Fruit fly (Drosophila melanogaster) whole organism, prepupa: ENCODE measurements around the gene CG43675.

ENCODE experiments used
- Blimp-1 ChIP-seq: fragments of 200-800 bp; sonication (Bioruptor generic); optimal IDR thresholded peaks from 3 replicates; lab custom pipeline; 2017; ENCODE audit warnings: missing biosample characterization, missing genetic modification characterization, mild to moderate bottlenecking, moderate library complexity, missing genetic modification reagents
- CG6792 ChIP-seq: fragments of 200-800 bp; sonication (Bioruptor generic); optimal IDR thresholded peaks from 3 replicates; lab custom pipeline; 2016; ENCODE audit warnings: missing biosample characterization, missing genetic modification characterization
- CG6808 ChIP-seq: fragments of 200-800 bp; sonication (Bioruptor generic); optimal IDR thresholded peaks from 3 replicates; lab custom pipeline; 2017; ENCODE audit warnings: missing biosample characterization, missing genetic modification characterization, mild to moderate bottlenecking, moderate library complexity, missing genetic modification reagents
- CG6854 ChIP-seq: fragments of 200-800 bp; sonication (Bioruptor generic); optimal IDR thresholded peaks from 2 replicates; lab custom pipeline; 2017; ENCODE audit warnings: missing biosample characterization, mild to moderate bottlenecking, missing genetic modification characterization
- Eip75B ChIP-seq: fragments of 200-800 bp; sonication (Bioruptor generic); optimal IDR thresholded peaks from 3 replicates; lab custom pipeline; 2016; ENCODE audit warnings: missing biosample characterization, missing genetic modification characterization
- Eip78C ChIP-seq: fragments of 200-800 bp; sonication (Bioruptor generic); peaks from one replicate; lab custom pipeline; 2016; ENCODE audit warnings: missing biosample characterization, missing genetic modification characterization
- Sox14 ChIP-seq: fragments of 200-800 bp; sonication (Bioruptor generic); optimal IDR thresholded peaks from 3 replicates; lab custom pipeline; 2016; ENCODE audit warnings: missing biosample characterization, missing genetic modification characterization
- Sox15 ChIP-seq: fragments of 200-800 bp; sonication (Bioruptor generic); optimal IDR thresholded peaks from 3 replicates; lab custom pipeline; 2016; ENCODE audit warnings: missing biosample characterization, missing genetic modification characterization
- dac ChIP-seq: fragments of 200-800 bp; sonication (Bioruptor generic); optimal IDR thresholded peaks from 2 replicates; lab custom pipeline; 2017; ENCODE audit warnings: missing biosample characterization, mild to moderate bottlenecking, missing genetic modification characterization
- fd59A ChIP-seq: fragments of 200-800 bp; sonication (Bioruptor generic); optimal IDR thresholded peaks from 2 replicates; lab custom pipeline; 2017; ENCODE audit warnings: missing biosample characterization, mild to moderate bottlenecking, missing genetic modification characterization, missing genetic modification reagents
- lz ChIP-seq: fragments of 200-800 bp; sonication (Bioruptor generic); optimal IDR thresholded peaks from 3 replicates; lab custom pipeline; 2016; ENCODE audit warnings: missing biosample characterization, missing genetic modification characterization

dm6 chr3R:9359393-9359792 lies 4.1 kb downstream of the CG43675 start:
- no peak for TF ChIP-seq Eip75B (GFP tag; lab: Kevin White, UChicago)
- TF ChIP-seq CG6854 (GFP tag; lab: Kevin White, UChicago) = no peak
- TF ChIP-seq CG6792 (GFP tag; lab: Kevin White, UChicago) = no peak
- no peak for TF ChIP-seq Blimp-1 (GFP tag; lab: Kevin White, UChicago)
- no peak for TF ChIP-seq fd59A (GFP tag; lab: Kevin White, UChicago)
- TF ChIP-seq CG6808 (GFP tag; lab: Kevin White, UChicago) = no peak
- no peak for TF ChIP-seq Eip78C (GFP tag; lab: Kevin White, UChicago)
- TF ChIP-seq dac (GFP tag; lab: Kevin White, UChicago) = no peak
- TF ChIP-seq Sox15 (GFP tag; lab: Kevin White, UChicago) = no peak
- no peak for TF ChIP-seq Sox14 (GFP tag; lab: Kevin White, UChicago)
- no peak for TF ChIP-seq lz (GFP tag; lab: Kevin White, UChicago)
